Worm (Caenorhabditis elegans) whole organism, L4/young adult: ENCODE measurements around the gene fbxl-3.
A peak's percentile ranks its signal among the peaks of the same experiment; 100 is the strongest.
"Not testable (repeated sequence)": the region's sequence is repeated elsewhere in the genome, so short reads cannot be mapped to it uniquely, and the experiment has no call there.

Source experiments
- W03F9.2 ChIP-seq: fragments of 150-350 bp; optimal IDR thresholded peaks from 2 replicates; lab custom pipeline; 2014; ENCODE audit warnings: missing biosample characterization, missing genetic modification characterization
- dao-5 ChIP-seq: sonication (generic microtip); optimal IDR thresholded peaks from 2 replicates; lab custom pipeline; 2016; ENCODE audit warnings: missing genotype, missing genetic modification characterization, moderate library complexity, missing compliant biosample characterization
- him-1 ChIP-seq: sonication (generic microtip); optimal IDR thresholded peaks from 2 replicates; lab custom pipeline; 2016; ENCODE audit warnings: missing genotype, missing genetic modification reagents, missing genetic modification characterization, missing compliant biosample characterization

fbxl-3 gene

ce11 chrII:5353642-5354041 lies 45.1 kb downstream of the fbxl-3 start:
- TF ChIP-seq dao-5 (tag; lab: Kevin White, UChicago), result peak; percentile 46
- TF ChIP-seq W03F9.2, result no peak

- TF ChIP-seq him-1 (tag; lab: Kevin White, UChicago) (no peak), W03F9.2 (no peak), dao-5 (tag; lab: Kevin White, UChicago) (no peak)
Observed at ce11 chrII:5351799-5352198, 46.9 kb downstream of the fbxl-3 start, which contains the start of gene F09E5.7. Gene F09E5.7 (plus strand): TSS chrII:5352099.

ce11 chrII:5350357-5350756 lies 48.3 kb downstream of the fbxl-3 start, which contains the start of gene F09E5.8:
Gene F09E5.8 (plus strand): TSS chrII:5350669.
- TF ChIP-seq dao-5 (tag; lab: Kevin White, UChicago); him-1 (tag; lab: Kevin White, UChicago); W03F9.2: not testable (repeated sequence)
